Fruit fly (Drosophila melanogaster) whole organism, embryonic: ENCODE data around the gene CG15408.

ENCODE experiments used
- CG12769 ChIP-seq: fragments of 200-800 bp; sonication (Bioruptor generic); optimal IDR thresholded peaks from 2 replicates; lab custom pipeline; 2019; ENCODE audit warnings: missing biosample characterization, mild to moderate bottlenecking, missing genetic modification characterization, moderate library complexity
- CG1792 ChIP-seq: fragments of 200-800 bp; sonication (Bioruptor generic); optimal IDR thresholded peaks from 2 replicates; lab custom pipeline; 2016; ENCODE audit warnings: missing biosample characterization, missing genetic modification characterization
- CG6765 ChIP-seq: fragments of 200-800 bp; sonication (Bioruptor generic); optimal IDR thresholded peaks from 3 replicates; lab custom pipeline; 2017; ENCODE audit warnings: missing biosample characterization, mild to moderate bottlenecking, missing genetic modification characterization
- CrebB ChIP-seq: fragments of 200-800 bp; sonication (Bioruptor generic); optimal IDR thresholded peaks from 3 replicates; lab custom pipeline; 2018; ENCODE audit warnings: missing biosample characterization, mild to moderate bottlenecking, missing genetic modification characterization
- Dfd ChIP-seq, 2 experiments: fragments of >200 bp; optimal IDR thresholded peaks; 2 replicates each; lab custom pipeline; 2017; ENCODE audit warnings: missing biosample characterization in 2 of 2, missing genetic modification characterization in 2 of 2
- Dll ChIP-seq: fragments of 200-800 bp; sonication (Bioruptor generic); IDR thresholded peaks from 4 replicates; pipeline ENCODE4 v1.3.6; 2022; ENCODE audit warnings: missing biosample characterization, missing genetic modification characterization; ENCODE audit not compliant: partially characterized antibody
- Elba2 ChIP-seq: fragments of 200-800 bp; sonication (Bioruptor generic); optimal IDR thresholded peaks from 3 replicates; lab custom pipeline; 2016; ENCODE audit warnings: missing biosample characterization, missing genetic modification characterization
- Hr3 ChIP-seq: fragments of 200-800 bp; sonication (Bioruptor generic); optimal IDR thresholded peaks from 3 replicates; lab custom pipeline; 2016; ENCODE audit warnings: missing biosample characterization, missing genetic modification characterization
- chif ChIP-seq, 2 experiments: fragments of 200-800 bp; sonication (Bioruptor generic); optimal IDR thresholded peaks; 3 replicates each; lab custom pipeline; 2016; ENCODE audit warnings: missing biosample characterization in 2 of 2, missing genetic modification characterization in 2 of 2
- ftz-f1 ChIP-seq: fragments of 200-800 bp; sonication (Bioruptor generic); optimal IDR thresholded peaks from 2 replicates; lab custom pipeline; 2016; ENCODE audit warnings: missing biosample characterization, missing genetic modification characterization

- TF ChIP-seq CrebB (tag; lab: Kevin White, UChicago) (no peak), Elba2 (peak; percentile 62), CG12769 (tag; lab: Kevin White, UChicago) (no peak), Dfd (GFP tag; optimal IDR thresholded peaks at IDR 0.05; lab: Kevin White, UChicago) (no peak), Dll (GFP tag; lab: Robert Waterston, UW) (no peak), chif (GFP tag; optimal IDR thresholded peaks at IDR 0.05; lab: Kevin White, UChicago) (no peak), Hr3 (no peak), CG1792 (GFP tag; lab: Kevin White, UChicago) (no peak), ftz-f1 (GFP tag; lab: Kevin White, UChicago) (no peak), CG6765 (GFP tag; lab: Kevin White, UChicago) (no peak)
These were observed 39.9 kb downstream of the CG15408 start for dm6 chr2L:3372483-3372929.
